Fruit fly (Drosophila melanogaster): Measurements from ENCODE around the gene Tsp2A.
A peak's percentile ranks its signal among the peaks of the same experiment; 100 is the strongest.

Tsp2A gene

DNA sequence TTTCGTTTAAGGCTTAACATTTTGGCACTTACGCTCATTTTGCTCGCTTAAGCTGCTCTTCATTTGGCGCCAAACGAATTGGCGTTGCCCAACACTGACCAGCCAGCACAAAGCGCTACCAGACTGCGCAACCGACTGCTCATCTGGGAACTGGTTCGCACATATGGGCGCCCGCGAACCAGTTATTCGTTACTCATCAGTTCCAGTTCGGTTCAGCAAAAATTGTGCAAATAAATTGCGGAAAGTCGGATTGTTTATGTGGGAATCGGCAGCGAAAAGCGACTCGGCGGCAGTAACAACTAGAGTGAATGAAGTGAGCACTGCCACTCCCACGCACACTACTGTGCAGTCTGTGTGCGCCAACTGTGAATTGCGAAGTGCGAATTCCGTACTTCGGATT lies 46.5 kb downstream of the Tsp2A start, which contains the start of gene Rilpl:
Gene Rilpl, plus strand, starts transcription at position 180 of the 400 bp plus-strand sequence.
- TF ChIP-seq CG8478 (optimal IDR thresholded peaks at IDR 0.05) (no peak), CTCF (optimal IDR thresholded peaks at IDR 0.05) (peak; percentile 22 to 26)
